Fruit fly (Drosophila melanogaster) whole organism, embryonic: ENCODE measurements around the gene CG9760.

Source experiments
- Antp ChIP-seq: fragments of 200-800 bp; sonication (Bioruptor generic); optimal IDR thresholded peaks from 3 replicates; lab custom pipeline; 2016; ENCODE audit warnings: missing biosample characterization, missing genetic modification characterization
- BtbVII ChIP-seq: fragments of 200-800 bp; sonication (Bioruptor generic); optimal IDR thresholded peaks from 3 replicates; lab custom pipeline; 2017; ENCODE audit warnings: missing biosample characterization, mild to moderate bottlenecking, missing genetic modification characterization
- CG10366 ChIP-seq: fragments of 200-800 bp; sonication (Bioruptor generic); IDR thresholded peaks from 2 replicates; pipeline ENCODE4 v1.3.6; 2022; ENCODE audit warnings: missing biosample characterization, missing genetic modification characterization
- CG10654 ChIP-seq: fragments of 200-800 bp; sonication (Bioruptor generic); optimal IDR thresholded peaks from 2 replicates; lab custom pipeline; 2016; ENCODE audit warnings: missing biosample characterization, missing genetic modification characterization
- CG11456 ChIP-seq: fragments of 200-800 bp; sonication (Bioruptor generic); IDR thresholded peaks from 3 replicates; pipeline ENCODE4 v1.3.6; 2022; ENCODE audit warnings: missing biosample characterization, missing genetic modification characterization
- CG11504 ChIP-seq: fragments of 200-800 bp; sonication (Bioruptor generic); optimal IDR thresholded peaks from 3 replicates; lab custom pipeline; 2019; ENCODE audit warnings: missing biosample characterization, mild to moderate bottlenecking, missing genetic modification characterization, moderate library complexity
- CG12769 ChIP-seq: fragments of 200-800 bp; sonication (Bioruptor generic); optimal IDR thresholded peaks from 2 replicates; lab custom pipeline; 2019; ENCODE audit warnings: missing biosample characterization, mild to moderate bottlenecking, missing genetic modification characterization, moderate library complexity
- CG14050 ChIP-seq: fragments of 200-800 bp; sonication (Bioruptor generic); IDR thresholded peaks from 3 replicates; pipeline ENCODE4 v1.3.6; 2022; ENCODE audit warnings: missing biosample characterization, missing genetic modification characterization
- CG15601 ChIP-seq: fragments of 200-800 bp; sonication (Bioruptor generic); optimal IDR thresholded peaks from 3 replicates; lab custom pipeline; 2019; ENCODE audit warnings: missing biosample characterization, mild to moderate bottlenecking, missing genetic modification characterization, moderate library complexity
- CG15696 ChIP-seq: fragments of 200-800 bp; sonication (Bioruptor generic); optimal IDR thresholded peaks from 2 replicates; lab custom pipeline; 2019; ENCODE audit warnings: missing biosample characterization, mild to moderate bottlenecking, missing genetic modification characterization, moderate library complexity
- CG16863 ChIP-seq: fragments of 200-800 bp; sonication (Bioruptor generic); optimal IDR thresholded peaks from 3 replicates; lab custom pipeline; 2016; ENCODE audit warnings: missing biosample characterization, missing genetic modification characterization
- CG17385 ChIP-seq: fragments of 200-800 bp; sonication (Bioruptor generic); optimal IDR thresholded peaks from 3 replicates; lab custom pipeline; 2018; ENCODE audit warnings: missing biosample characterization, mild to moderate bottlenecking, missing genetic modification characterization
- CG17829 ChIP-seq: fragments of 200-800 bp; optimal IDR thresholded peaks from 2 replicates; lab custom pipeline; 2019; ENCODE audit warnings: missing biosample characterization, mild to moderate bottlenecking, missing genetic modification characterization, moderate library complexity
- CG1792 ChIP-seq: fragments of 200-800 bp; sonication (Bioruptor generic); optimal IDR thresholded peaks from 2 replicates; lab custom pipeline; 2016; ENCODE audit warnings: missing biosample characterization, missing genetic modification characterization
- CG1832 ChIP-seq: fragments of 200-800 bp; sonication (Bioruptor generic); optimal IDR thresholded peaks from 2 replicates; lab custom pipeline; 2017; ENCODE audit warnings: missing biosample characterization, mild to moderate bottlenecking, missing genetic modification characterization, inconsistent platforms
- CG30020 ChIP-seq: fragments of 200-800 bp; optimal IDR thresholded peaks from 2 replicates; lab custom pipeline; 2019; ENCODE audit warnings: missing biosample characterization, mild to moderate bottlenecking, missing genetic modification characterization, moderate library complexity
- CG5245 ChIP-seq: fragments of 200-800 bp; sonication (Bioruptor generic); optimal IDR thresholded peaks from 3 replicates; lab custom pipeline; 2016; ENCODE audit warnings: missing biosample characterization, missing genetic modification characterization
- CG5953 ChIP-seq: fragments of 200-800 bp; sonication (Bioruptor generic); IDR thresholded peaks from 2 replicates; pipeline ENCODE4 v1.3.6; 2022; ENCODE audit warnings: missing biosample characterization, missing genetic modification characterization
- CG9437 ChIP-seq: fragments of 200-800 bp; sonication (Bioruptor generic); optimal IDR thresholded peaks from 2 replicates; lab custom pipeline; 2018; ENCODE audit warnings: missing biosample characterization, mild to moderate bottlenecking, missing genetic modification characterization
- CG9817 ChIP-seq: fragments of 200-800 bp; sonication (Bioruptor generic); optimal IDR thresholded peaks from 2 replicates; lab custom pipeline; 2018; ENCODE audit warnings: missing biosample characterization, mild to moderate bottlenecking, missing genetic modification characterization, moderate library complexity
- CHES-1-like ChIP-seq: fragments of 200-800 bp; sonication (Bioruptor generic); optimal IDR thresholded peaks from 2 replicates; lab custom pipeline; 2016; ENCODE audit warnings: missing biosample characterization, missing genetic modification characterization
- CoRest ChIP-seq: fragments of 200-800 bp; sonication (Bioruptor generic); optimal IDR thresholded peaks from 3 replicates; lab custom pipeline; 2018; ENCODE audit warnings: missing biosample characterization, mild to moderate bottlenecking, missing genetic modification characterization, moderate library complexity
- Dek ChIP-seq: fragments of 200-800 bp; sonication (Bioruptor generic); optimal IDR thresholded peaks from 3 replicates; lab custom pipeline; 2019; ENCODE audit warnings: missing biosample characterization, mild to moderate bottlenecking, missing genetic modification characterization, moderate library complexity
- Doc3 ChIP-seq: fragments of 200-800 bp; sonication (Bioruptor generic); IDR thresholded peaks from 3 replicates; pipeline ENCODE4 v1.3.6; 2022; ENCODE audit warnings: missing biosample characterization, missing genetic modification characterization; ENCODE audit not compliant: partially characterized antibody
- Eip74EF ChIP-seq, 2 experiments: fragments of 200-800 bp in 1 of 2; fragments of >200 bp in 1 of 2; sonication (Bioruptor generic) in 1 of 2; optimal IDR thresholded peaks; 2 replicates each; lab custom pipeline; 2017 to 2019; ENCODE audit warnings: missing biosample characterization in 2 of 2, missing genetic modification characterization in 2 of 2, mild to moderate bottlenecking in 1 of 2, moderate library complexity in 1 of 2
- HmgZ ChIP-seq: fragments of 200-800 bp; sonication (Bioruptor generic); optimal IDR thresholded peaks from 2 replicates; lab custom pipeline; 2018; ENCODE audit warnings: missing biosample characterization, mild to moderate bottlenecking, missing genetic modification characterization
- Lim3 ChIP-seq: fragments of 200-800 bp; sonication (Bioruptor generic); IDR thresholded peaks from 2 replicates; pipeline ENCODE4 v1.3.6; 2022; ENCODE audit warnings: missing biosample characterization, missing genetic modification characterization
- NFAT ChIP-seq: fragments of 200-800 bp; sonication (Bioruptor generic); IDR thresholded peaks from 2 replicates; pipeline ENCODE4 v1.3.6; 2022; ENCODE audit warnings: missing biosample characterization, missing genetic modification characterization
- Oli ChIP-seq: fragments of 200-800 bp; sonication (Bioruptor generic); optimal IDR thresholded peaks from 2 replicates; lab custom pipeline; 2018; ENCODE audit warnings: missing biosample characterization, mild to moderate bottlenecking, missing genetic modification characterization, moderate library complexity
- Ptx1 ChIP-seq: fragments of 200-800 bp; sonication (Bioruptor generic); IDR thresholded peaks from 2 replicates; pipeline ENCODE4 v1.3.6; 2022; ENCODE audit warnings: missing biosample characterization, missing genetic modification characterization
- Sin3A ChIP-seq: fragments of >200 bp; optimal IDR thresholded peaks from 2 replicates; lab custom pipeline; 2018
- Sry-δ ChIP-seq: fragments of 200-800 bp; sonication (Bioruptor generic); optimal IDR thresholded peaks from 2 replicates; lab custom pipeline; 2016; ENCODE audit warnings: missing biosample characterization, missing genetic modification characterization
- TFAM ChIP-seq: fragments of 200-800 bp; sonication (Bioruptor generic); optimal IDR thresholded peaks from 2 replicates; lab custom pipeline; 2017; ENCODE audit warnings: missing biosample characterization, missing genetic modification characterization, inconsistent platforms
- bsh ChIP-seq, 2 experiments: fragments of 200-800 bp; sonication (Bioruptor generic); optimal IDR thresholded peaks; 2 replicates each; lab custom pipeline; 2017 to 2018; ENCODE audit warnings: mild to moderate bottlenecking in 2 of 2, missing biosample characterization in 2 of 2, missing genetic modification characterization in 2 of 2, moderate library complexity in 1 of 2
- crol ChIP-seq: fragments of 200-800 bp; sonication (Bioruptor generic); IDR thresholded peaks from 2 replicates; pipeline ENCODE4 v1.3.6; 2022; ENCODE audit warnings: missing biosample characterization, missing genetic modification characterization
- crp ChIP-seq, 2 experiments: fragments of 200-800 bp; sonication (Bioruptor generic); optimal IDR thresholded peaks; 2 replicates in 1 of 2; 3 replicates in 1 of 2; lab custom pipeline; 2017; ENCODE audit warnings: missing biosample characterization in 2 of 2, missing genetic modification characterization in 2 of 2, mild to moderate bottlenecking in 1 of 2, moderate library complexity in 1 of 2
- dimm ChIP-seq: fragments of 200-800 bp; sonication (Bioruptor generic); IDR thresholded peaks from 2 replicates; pipeline ENCODE4 v1.3.6; 2022; ENCODE audit warnings: missing biosample characterization, missing genetic modification characterization
- gcm ChIP-seq: fragments of 200-800 bp; sonication (Bioruptor generic); optimal IDR thresholded peaks from 2 replicates; lab custom pipeline; 2019; ENCODE audit warnings: missing biosample characterization, mild to moderate bottlenecking, missing genetic modification characterization, moderate library complexity
- hb ChIP-seq: fragments of 200-800 bp; sonication (Bioruptor generic); IDR thresholded peaks from 3 replicates; pipeline ENCODE4 v1.3.6; 2022; ENCODE audit warnings: missing biosample characterization, missing genetic modification characterization; ENCODE audit not compliant: partially characterized antibody
- hbn ChIP-seq: fragments of 200-800 bp; sonication (Bioruptor generic); IDR thresholded peaks from 2 replicates; pipeline ENCODE4 v1.3.6; 2022; ENCODE audit warnings: missing biosample characterization, missing genetic modification characterization; ENCODE audit not compliant: partially characterized antibody
- ken ChIP-seq: fragments of 200-800 bp; sonication (Bioruptor generic); IDR thresholded peaks from 3 replicates; pipeline ENCODE4 v1.3.6; 2022; ENCODE audit warnings: missing biosample characterization, missing genetic modification characterization
- lilli ChIP-seq: fragments of 200-800 bp; sonication (Bioruptor generic); optimal IDR thresholded peaks from 3 replicates; lab custom pipeline; 2016; ENCODE audit warnings: missing biosample characterization, missing genetic modification characterization
- org-1 ChIP-seq: fragments of 200-800 bp; sonication (Bioruptor generic); optimal IDR thresholded peaks from 2 replicates; lab custom pipeline; 2017; ENCODE audit warnings: missing biosample characterization, missing genetic modification characterization
- otp ChIP-seq: fragments of 200-800 bp; sonication (Bioruptor generic); IDR thresholded peaks from 3 replicates; pipeline ENCODE4, ENCODE4 v1.3.6; 2022; ENCODE audit warnings: missing biosample characterization, missing genetic modification characterization
- salm ChIP-seq: fragments of 200-800 bp; sonication (Bioruptor generic); optimal IDR thresholded peaks from 2 replicates; lab custom pipeline; 2018; ENCODE audit warnings: missing biosample characterization, mild to moderate bottlenecking, missing genetic modification characterization
- sens-2 ChIP-seq: fragments of 200-800 bp; sonication (Bioruptor generic); IDR thresholded peaks from 2 replicates; pipeline ENCODE4 v1.3.6; 2022; ENCODE audit warnings: missing biosample characterization, missing genetic modification characterization
- sisA ChIP-seq: fragments of 200-800 bp; sonication (Bioruptor generic); IDR thresholded peaks from 2 replicates; pipeline ENCODE4 v1.3.6; 2022; ENCODE audit warnings: missing biosample characterization, missing genetic modification characterization
- usp ChIP-seq: fragments of >200 bp; optimal IDR thresholded peaks from 2 replicates; lab custom pipeline; 2017; ENCODE audit warnings: missing biosample characterization, missing genetic modification characterization
- vfl ChIP-seq: fragments of 200-800 bp; sonication (Bioruptor generic); optimal IDR thresholded peaks from 2 replicates; lab custom pipeline; 2016; ENCODE audit warnings: missing biosample characterization, missing genetic modification characterization
- vnd ChIP-seq: fragments of 200-800 bp; sonication (Bioruptor generic); IDR thresholded peaks from 3 replicates; pipeline ENCODE4 v1.3.6; 2022; ENCODE audit warnings: missing biosample characterization, missing genetic modification characterization; ENCODE audit not compliant: partially characterized antibody
- vvl ChIP-seq: fragments of 200-800 bp; sonication (Bioruptor generic); IDR thresholded peaks from 2 replicates; pipeline ENCODE4 v1.3.6; 2022; ENCODE audit warnings: missing biosample characterization, missing genetic modification characterization
- yki ChIP-seq: fragments of >200 bp; optimal IDR thresholded peaks from 3 replicates; lab custom pipeline; 2018

The CG9760 gene

DNA sequence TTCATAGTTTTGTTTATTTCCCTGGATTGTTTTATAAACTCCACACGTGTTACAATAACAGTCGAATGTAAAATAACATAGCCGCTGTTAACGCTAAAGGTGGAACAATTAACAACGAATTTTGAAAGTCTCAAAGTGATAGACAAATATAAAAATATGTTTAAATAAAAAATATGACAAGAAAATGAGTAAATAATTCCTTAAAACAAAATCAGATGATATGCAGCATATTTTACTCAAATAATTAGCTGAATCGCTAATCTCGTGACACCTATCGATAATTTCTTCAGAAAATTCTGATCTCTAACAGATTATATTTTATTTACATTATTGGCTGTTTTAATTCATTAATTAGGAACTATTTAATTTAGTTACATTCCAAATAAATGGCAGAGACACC, 26.9 kb downstream of the CG9760 start, which contains the start of the genes CG5645 and Atg12 (continued):
- TF ChIP-seq CG17385 (GFP tag; lab: Kevin White, UChicago): peak; percentile 37
- no peak for TF ChIP-seq Sin3A (lab: Kevin White, UChicago)
- TF ChIP-seq sisA (GFP tag; lab: Robert Waterston, UW): peak; percentile 41; the same call in 1 of the 2 replicates
- TF ChIP-seq crol: no peak
- no peak for TF ChIP-seq sens-2 (GFP tag; lab: Robert Waterston, UW)
- peak; percentile 29 for TF ChIP-seq CoRest (tag; lab: Kevin White, UChicago)
- peak; percentile 56 for TF ChIP-seq gcm (GFP tag; lab: Kevin White, UChicago)
- no peak for TF ChIP-seq CHES-1-like (GFP tag; lab: Kevin White, UChicago)
- TF ChIP-seq hb (GFP tag; lab: Robert Waterston, UW): no peak
- peak in 1 of 2 experiments; percentile 47 for TF ChIP-seq bsh (GFP tag; optimal IDR thresholded peaks at IDR 0.05; lab: Kevin White, UChicago)
- TF ChIP-seq CG11456 (GFP tag; lab: Robert Waterston, UW): no peak
- no peak for TF ChIP-seq CG5245 (GFP tag; lab: Kevin White, UChicago)
- TF ChIP-seq Lim3 (GFP tag; lab: Robert Waterston, UW): no peak
- no peak for TF ChIP-seq CG16863
- TF ChIP-seq ken (GFP tag; lab: Robert Waterston, UW): no peak
- no peak for TF ChIP-seq NFAT (GFP tag; lab: Robert Waterston, UW)
- TF ChIP-seq CG1792: no peak
- TF ChIP-seq Ptx1 (GFP tag; lab: Robert Waterston, UW): peak; percentile 73
- no peak for TF ChIP-seq salm
- TF ChIP-seq CG5953 (GFP tag; lab: Robert Waterston, UW): no peak
- TF ChIP-seq Dek (tag; lab: Kevin White, UChicago): peak; percentile 27
- peak; percentile 16 for TF ChIP-seq vfl (GFP tag; lab: Kevin White, UChicago)
- peak; percentile 74 for TF ChIP-seq vnd (GFP tag; lab: Robert Waterston, UW)
- peak; percentile 11; the same call in 1 of the 2 replicates for TF ChIP-seq CG10366 (GFP tag; lab: Robert Waterston, UW)
- TF ChIP-seq crp (GFP tag; optimal IDR thresholded peaks at IDR 0.05; lab: Kevin White, UChicago): peak in 1 of 2 experiments; percentile 2
- peak; percentile 52 for TF ChIP-seq CG30020 (tag; lab: Kevin White, UChicago)
- TF ChIP-seq usp (GFP tag; lab: Kevin White, UChicago): no peak
- peak; percentile 61 for TF ChIP-seq CG9817 (tag; lab: Kevin White, UChicago)
- TF ChIP-seq BtbVII (GFP tag; lab: Kevin White, UChicago): no peak
- TF ChIP-seq dimm (GFP tag; lab: Robert Waterston, UW): no peak
- TF ChIP-seq CG15601 (tag; lab: Kevin White, UChicago): peak; percentile 16
- peak; percentile 89 for TF ChIP-seq vvl
- no peak for TF ChIP-seq Eip74EF (GFP tag; optimal IDR thresholded peaks at IDR 0.05; lab: Kevin White, UChicago)
- TF ChIP-seq otp: no peak
- no peak for TF ChIP-seq CG1832 (GFP tag; lab: Kevin White, UChicago)
- peak; percentile 34 for TF ChIP-seq CG11504 (tag; lab: Kevin White, UChicago)
- TF ChIP-seq Doc3: peak; percentile 88
- TF ChIP-seq Antp (GFP tag; lab: Kevin White, UChicago): no peak
- TF ChIP-seq CG12769: no peak
- peak; percentile 23 for TF ChIP-seq HmgZ (tag; lab: Kevin White, UChicago)
- no peak for TF ChIP-seq CG9437 (GFP tag; lab: Kevin White, UChicago)
- no peak for TF ChIP-seq org-1 (GFP tag; lab: Kevin White, UChicago)
- TF ChIP-seq yki: no peak
- no peak for TF ChIP-seq Oli
- peak; percentile 69 for TF ChIP-seq hbn (GFP tag; lab: Robert Waterston, UW)
- peak; percentile 41 for TF ChIP-seq CG10654 (GFP tag; lab: Kevin White, UChicago)
- peak; percentile 85 for TF ChIP-seq CG17829 (tag; lab: Kevin White, UChicago)
- peak; percentile 62 for TF ChIP-seq CG15696 (tag; lab: Kevin White, UChicago)
- peak; percentile 85 for TF ChIP-seq Sry-δ (GFP tag; lab: Kevin White, UChicago)
- peak; percentile 43 for TF ChIP-seq lilli (GFP tag; lab: Kevin White, UChicago)
- TF ChIP-seq CG14050 (GFP tag; lab: Robert Waterston, UW): peak; percentile 36; the same call in 1 of the 3 replicates
- no peak for TF ChIP-seq TFAM (GFP tag; lab: Kevin White, UChicago)
